Worm (Caenorhabditis elegans) whole organism, late embryonic: ENCODE data around the gene B0024.11.

Experiments
- F13H6.1 ChIP-seq: sonication (generic microtip); optimal IDR thresholded peaks from 2 replicates; lab custom pipeline; 2016; ENCODE audit warnings: missing genetic modification characterization, missing compliant biosample characterization
- T23F11.4 ChIP-seq: fragments of 200-800 bp; sonication (Bioruptor generic); optimal IDR thresholded peaks from 2 replicates; lab custom pipeline; 2018; ENCODE audit warnings: mild to moderate bottlenecking, missing genetic modification characterization, missing compliant biosample characterization
- Y22D7AL.16 ChIP-seq: sonication (generic microtip); optimal IDR thresholded peaks from 2 replicates; lab custom pipeline; 2016; ENCODE audit warnings: missing genetic modification characterization, missing compliant biosample characterization
- ahr-1 ChIP-seq: sonication (generic microtip); optimal IDR thresholded peaks from 2 replicates; lab custom pipeline; 2016; ENCODE audit warnings: missing genetic modification characterization, missing compliant biosample characterization
- ama-1 ChIP-seq: fragments of 150-350 bp; optimal IDR thresholded peaks from 2 replicates; lab custom pipeline; 2014
- ceh-18 ChIP-seq: sonication (generic microtip); optimal IDR thresholded peaks from 2 replicates; lab custom pipeline; 2016; ENCODE audit warnings: missing genetic modification characterization, missing compliant biosample characterization
- ceh-2 ChIP-seq: sonication (generic microtip); optimal IDR thresholded peaks from 2 replicates; lab custom pipeline; 2016; ENCODE audit warnings: missing genotype, missing genetic modification characterization, missing compliant biosample characterization
- ceh-24 ChIP-seq: sonication (generic microtip); optimal IDR thresholded peaks from 2 replicates; lab custom pipeline; 2016; ENCODE audit warnings: mild to moderate bottlenecking, missing genetic modification characterization, missing compliant biosample characterization
- ceh-30 ChIP-seq: fragments of 150-350 bp; optimal IDR thresholded peaks from 2 replicates; lab custom pipeline; 2014; ENCODE audit warnings: missing biosample characterization, missing genetic modification characterization
- ceh-45 ChIP-seq: fragments of 200-800 bp; sonication (Bioruptor generic); IDR thresholded peaks from 2 replicates; pipeline ENCODE4 v1.3.6; 2022; ENCODE audit warnings: missing genetic modification reagents, missing genetic modification characterization, missing compliant biosample characterization
- ceh-48 ChIP-seq: sonication (generic microtip); optimal IDR thresholded peaks from 2 replicates; lab custom pipeline; 2016; ENCODE audit warnings: missing genetic modification characterization, inconsistent platforms, missing compliant biosample characterization
- ceh-6 ChIP-seq: fragments of 200-800 bp; sonication (Bioruptor generic); optimal IDR thresholded peaks from 2 replicates; lab custom pipeline; 2018; ENCODE audit warnings: mild to moderate bottlenecking, missing genetic modification characterization, missing compliant biosample characterization
- ceh-9 ChIP-seq: sonication (generic microtip); optimal IDR thresholded peaks from 2 replicates; lab custom pipeline; 2016; ENCODE audit warnings: mild to moderate bottlenecking, missing genetic modification characterization, inconsistent platforms, missing compliant biosample characterization
- dmd-4 ChIP-seq: sonication (generic microtip); optimal IDR thresholded peaks from 2 replicates; lab custom pipeline; 2016; ENCODE audit warnings: borderline replicate concordance, missing genetic modification characterization, missing compliant biosample characterization
- dve-1 ChIP-seq: sonication (generic microtip); optimal IDR thresholded peaks from 2 replicates; lab custom pipeline; 2017; ENCODE audit warnings: antibody characterized with exemption, mild to moderate bottlenecking, missing genetic modification characterization, missing compliant biosample characterization
- elt-4 ChIP-seq: sonication (generic microtip); optimal IDR thresholded peaks from 2 replicates; lab custom pipeline; 2016; ENCODE audit warnings: missing genetic modification characterization, missing compliant biosample characterization
- ets-4 ChIP-seq: sonication (generic microtip); optimal IDR thresholded peaks from 2 replicates; lab custom pipeline; 2016; ENCODE audit warnings: missing genetic modification characterization, missing compliant biosample characterization
- eyg-1 ChIP-seq: sonication (generic microtip); optimal IDR thresholded peaks from 2 replicates; lab custom pipeline; 2016; ENCODE audit warnings: missing genotype, missing genetic modification characterization, missing compliant biosample characterization
- fax-1 ChIP-seq: sonication (generic microtip); optimal IDR thresholded peaks from 2 replicates; lab custom pipeline; 2016; ENCODE audit warnings: missing genotype, missing genetic modification characterization, missing compliant biosample characterization
- fkh-10 ChIP-seq: fragments of 150-350 bp; optimal IDR thresholded peaks from 2 replicates; lab custom pipeline; 2014; ENCODE audit warnings: missing biosample characterization, missing genetic modification reagents, missing genetic modification characterization
- hlh-15 ChIP-seq: sonication (generic microtip); optimal IDR thresholded peaks from 2 replicates; lab custom pipeline; 2016; ENCODE audit warnings: missing genetic modification characterization, missing compliant biosample characterization
- hlh-6 ChIP-seq: sonication (generic microtip); optimal IDR thresholded peaks from 2 replicates; lab custom pipeline; 2016; ENCODE audit warnings: missing genotype, missing genetic modification characterization, missing compliant biosample characterization
- lin-11 ChIP-seq: fragments of 200-800 bp; sonication (Bioruptor generic); optimal IDR thresholded peaks from 2 replicates; lab custom pipeline; 2018; ENCODE audit warnings: mild to moderate bottlenecking, missing genetic modification characterization, missing compliant biosample characterization
- madf-2 ChIP-seq: sonication (generic microtip); optimal IDR thresholded peaks from 2 replicates; lab custom pipeline; 2017; ENCODE audit warnings: missing genetic modification characterization, missing compliant biosample characterization
- mec-3 ChIP-seq: sonication (generic microtip); optimal IDR thresholded peaks from 2 replicates; lab custom pipeline; 2016; ENCODE audit warnings: borderline replicate concordance, missing genetic modification characterization, missing compliant biosample characterization
- nfya-1 ChIP-seq: sonication (generic microtip); optimal IDR thresholded peaks from 2 replicates; lab custom pipeline; 2017; ENCODE audit warnings: missing genetic modification characterization, mild to moderate bottlenecking, missing compliant biosample characterization, antibody characterized with exemption, moderate library complexity
- nhr-11 ChIP-seq: fragments of 150-350 bp; optimal IDR thresholded peaks from 2 replicates; lab custom pipeline; 2014; ENCODE audit warnings: missing biosample characterization, missing genetic modification characterization
- nhr-232 ChIP-seq: sonication (generic microtip); optimal IDR thresholded peaks from 2 replicates; lab custom pipeline; 2016; ENCODE audit warnings: missing genetic modification characterization, missing compliant biosample characterization
- npax-4 ChIP-seq: sonication (generic microtip); optimal IDR thresholded peaks from 2 replicates; lab custom pipeline; 2016; ENCODE audit warnings: missing genetic modification characterization, missing compliant biosample characterization
- odd-2 ChIP-seq: sonication (generic microtip); optimal IDR thresholded peaks from 2 replicates; lab custom pipeline; 2017; ENCODE audit warnings: antibody characterized with exemption, mild to moderate bottlenecking, missing genetic modification characterization, missing compliant biosample characterization
- pag-3 ChIP-seq: sonication (generic microtip); optimal IDR thresholded peaks from 2 replicates; lab custom pipeline; 2016; ENCODE audit warnings: missing compliant biosample characterization, missing genetic modification characterization, borderline replicate concordance
- pat-9 ChIP-seq: fragments of 200-800 bp; sonication (Bioruptor generic); optimal IDR thresholded peaks from 2 replicates; lab custom pipeline; 2018; ENCODE audit warnings: mild to moderate bottlenecking, missing genetic modification characterization, moderate library complexity, missing compliant biosample characterization
- pax-1 ChIP-seq: fragments of 150-350 bp; optimal IDR thresholded peaks from 2 replicates; lab custom pipeline; 2014; ENCODE audit warnings: missing biosample characterization, missing genetic modification characterization
- pha-2 ChIP-seq: sonication (generic microtip); optimal IDR thresholded peaks from 2 replicates; lab custom pipeline; 2017; ENCODE audit warnings: mild to moderate bottlenecking, missing genetic modification characterization, missing compliant biosample characterization
- pha-4 ChIP-seq: fragments of 150-350 bp; optimal IDR thresholded peaks from 2 replicates; lab custom pipeline; 2018; ENCODE audit warnings: missing biosample characterization, missing genetic modification reagents, missing genetic modification characterization
- pqm-1 ChIP-seq: sonication (generic microtip); optimal IDR thresholded peaks from 2 replicates; lab custom pipeline; 2016; ENCODE audit warnings: missing genetic modification characterization, missing compliant biosample characterization
- sdc-2 ChIP-seq: sonication (generic microtip); optimal IDR thresholded peaks from 2 replicates; lab custom pipeline; 2016; ENCODE audit warnings: missing genotype, missing genetic modification characterization, missing compliant biosample characterization
- sox-4 ChIP-seq: sonication (generic microtip); optimal IDR thresholded peaks from 2 replicates; lab custom pipeline; 2017; ENCODE audit warnings: mild to moderate bottlenecking, missing genetic modification characterization, inconsistent platforms, missing compliant biosample characterization
- tbx-7 ChIP-seq: sonication (generic microtip); optimal IDR thresholded peaks from 2 replicates; lab custom pipeline; 2016; ENCODE audit warnings: missing genotype, missing genetic modification characterization, missing compliant biosample characterization
- unc-3 ChIP-seq, 2 experiments: fragments of 200-800 bp in 1 of 2; sonication (Bioruptor generic) in 1 of 2; sonication (generic microtip) in 1 of 2; conservative IDR thresholded peaks in 1 of 2; optimal IDR thresholded peaks in 1 of 2; 2 replicates each; pipeline versions ENCODE4 v1.3.6 to Lab custom; 2016 to 2022; ENCODE audit warnings: missing compliant biosample characterization in 2 of 2, missing genetic modification characterization in 2 of 2, missing genetic modification reagents in 1 of 2
- unc-42 ChIP-seq: sonication (generic microtip); optimal IDR thresholded peaks from 2 replicates; lab custom pipeline; 2016; ENCODE audit warnings: missing genotype, missing genetic modification characterization, missing compliant biosample characterization
- unc-86 ChIP-seq: sonication (generic microtip); optimal IDR thresholded peaks from 2 replicates; lab custom pipeline; 2016; ENCODE audit warnings: missing genetic modification characterization, missing compliant biosample characterization
- zip-5 ChIP-seq: sonication (generic microtip); optimal IDR thresholded peaks from 2 replicates; lab custom pipeline; 2016; ENCODE audit warnings: missing genetic modification characterization, missing compliant biosample characterization
- ztf-16 ChIP-seq: sonication (generic microtip); optimal IDR thresholded peaks from 2 replicates; lab custom pipeline; 2017; ENCODE audit warnings: missing genetic modification characterization, missing compliant biosample characterization

B0024.11 gene

ce11 chrV:10332012-10332411 lies 12.7 kb upstream of the B0024.11 start, which contains the start of gene crm-1:
Gene crm-1, minus strand, starts transcription at chrV:10332112.
- TF ChIP-seq eyg-1 (tag; lab: Kevin White, UChicago), result no peak
- no peak for TF ChIP-seq T23F11.4 (GFP tag; lab: Kevin White, UChicago)
- TF ChIP-seq zip-5 (tag; lab: Kevin White, UChicago), result no peak
- TF ChIP-seq fkh-10 (GFP tag; lab: Kevin White, UChicago), result no peak
- no peak for TF ChIP-seq pqm-1
- TF ChIP-seq madf-2 (tag; lab: Kevin White, UChicago), result no peak
- no peak for TF ChIP-seq ama-1 (lab: Kevin White, UChicago)
- no peak for TF ChIP-seq tbx-7 (tag; lab: Kevin White, UChicago)
- no peak for TF ChIP-seq dmd-4 (tag; lab: Kevin White, UChicago)
- no peak for TF ChIP-seq npax-4 (tag; lab: Kevin White, UChicago)
- no peak for TF ChIP-seq nfya-1
- no peak for TF ChIP-seq F13H6.1 (tag; lab: Kevin White, UChicago)
- no peak for TF ChIP-seq unc-3 (GFP tag; conservative IDR thresholded peaks at IDR 0.05; lab: Robert Waterston, UW)
- TF ChIP-seq unc-3 (tag; optimal IDR thresholded peaks at IDR 0.05; lab: Kevin White, UChicago), result no peak
- no peak for TF ChIP-seq Y22D7AL.16 (tag; lab: Kevin White, UChicago)

- TF ChIP-seq dve-1 (tag; lab: Kevin White, UChicago) (no peak), Y22D7AL.16 (tag; lab: Kevin White, UChicago) (no peak)
These were observed 8.7 kb upstream of the B0024.11 start for ce11 chrV:10328080-10328479.

- TF ChIP-seq pha-4 (tag; lab: Kevin White, UChicago) (no peak), unc-3 (GFP tag; conservative IDR thresholded peaks at IDR 0.05; lab: Robert Waterston, UW) (no peak), unc-3 (tag; optimal IDR thresholded peaks at IDR 0.05; lab: Kevin White, UChicago) (no peak), pat-9 (tag; lab: Kevin White, UChicago) (no peak), ztf-16 (no peak), ceh-9 (tag; lab: Kevin White, UChicago) (no peak), dve-1 (tag; lab: Kevin White, UChicago) (no peak), ceh-30 (no peak), ahr-1 (tag; lab: Kevin White, UChicago) (no peak), pag-3 (no peak), pqm-1 (no peak), T23F11.4 (GFP tag; lab: Kevin White, UChicago) (no peak), ceh-24 (no peak), odd-2 (no peak), sdc-2 (no peak), nfya-1 (no peak), ceh-18 (tag; lab: Kevin White, UChicago) (no peak), nhr-232 (tag; lab: Kevin White, UChicago) (no peak)
These were observed 4.2 kb upstream of the B0024.11 start for ce11 chrV:10323537-10323936.

ce11 chrV:10320101-10320761 lies 897 bp upstream of the B0024.11 start, which contains the start of the genes gna-1 and B0024.13:
Gene gna-1, minus strand, starts transcription at chrV:10320151.
Gene B0024.13, plus strand, starts transcription at chrV:10320711.
- TF ChIP-seq ceh-9 (tag; lab: Kevin White, UChicago), result no peak
- TF ChIP-seq pat-9 (tag; lab: Kevin White, UChicago), result no peak
- TF ChIP-seq lin-11 (tag; lab: Kevin White, UChicago), result no peak
- no peak for TF ChIP-seq mec-3 (tag; lab: Kevin White, UChicago)
- TF ChIP-seq hlh-6 (tag; lab: Kevin White, UChicago), result no peak
- TF ChIP-seq fax-1 (tag; lab: Kevin White, UChicago), result no peak
- no peak for TF ChIP-seq sdc-2
- peak; percentile 54 for TF ChIP-seq unc-42
- TF ChIP-seq ceh-48 (tag; lab: Kevin White, UChicago), result no peak
- no peak for TF ChIP-seq ceh-6 (GFP tag; lab: Kevin White, UChicago)
- TF ChIP-seq pag-3, result no peak
- no peak for TF ChIP-seq fkh-10 (GFP tag; lab: Kevin White, UChicago)
- no peak for TF ChIP-seq npax-4 (tag; lab: Kevin White, UChicago)
- TF ChIP-seq pqm-1, result no peak
- TF ChIP-seq sox-4 (tag; lab: Kevin White, UChicago), result no peak
- TF ChIP-seq ahr-1 (tag; lab: Kevin White, UChicago), result no peak
- TF ChIP-seq odd-2, result no peak
- TF ChIP-seq hlh-15, result no peak
- TF ChIP-seq pha-2 (tag; lab: Kevin White, UChicago), result no peak
- no peak for TF ChIP-seq dmd-4 (tag; lab: Kevin White, UChicago)
- TF ChIP-seq ets-4 (tag; lab: Kevin White, UChicago), result peak; percentile 22
- no peak for TF ChIP-seq T23F11.4 (GFP tag; lab: Kevin White, UChicago)
- no peak for TF ChIP-seq unc-86 (tag; lab: Kevin White, UChicago)
- no peak for TF ChIP-seq ceh-18 (tag; lab: Kevin White, UChicago)
- TF ChIP-seq elt-4, result no peak
- TF ChIP-seq ceh-2 (tag; lab: Kevin White, UChicago), result peak; percentile 76
- TF ChIP-seq nhr-11, result no peak
- no peak for TF ChIP-seq ceh-45 (GFP tag; lab: Robert Waterston, UW)
- TF ChIP-seq pax-1, result no peak
- no peak for TF ChIP-seq ceh-24
